Fruit fly (Drosophila melanogaster) whole organism, pupa: ENCODE data around the gene CG43394.

ENCODE experiments used
- CG10348 ChIP-seq: fragments of 200-800 bp; sonication (Bioruptor generic); IDR thresholded peaks from 2 replicates; pipeline ENCODE4 v1.3.6; 2022; ENCODE audit warnings: missing biosample characterization, missing genetic modification characterization
- CG14655 ChIP-seq: fragments of 200-800 bp; sonication (Bioruptor generic); optimal IDR thresholded peaks from 3 replicates; lab custom pipeline; 2017; ENCODE audit warnings: mild to moderate bottlenecking, missing biosample characterization, missing genetic modification reagents, missing genetic modification characterization
- CG15710 ChIP-seq: fragments of 200-800 bp; sonication (Bioruptor generic); optimal IDR thresholded peaks from 2 replicates; lab custom pipeline; 2018; ENCODE audit warnings: missing biosample characterization, mild to moderate bottlenecking, missing genetic modification characterization, moderate library complexity
- CG32121 ChIP-seq: fragments of 200-800 bp; sonication (Bioruptor generic); IDR thresholded peaks from 2 replicates; pipeline ENCODE4 v1.3.6; 2022; ENCODE audit warnings: missing biosample characterization, missing genetic modification characterization
- CG34367 ChIP-seq: fragments of 200-800 bp; sonication (Bioruptor generic); optimal IDR thresholded peaks from 2 replicates; lab custom pipeline; 2018; ENCODE audit warnings: missing biosample characterization, mild to moderate bottlenecking, missing genetic modification characterization
- CG8159 ChIP-seq: fragments of 200-800 bp; sonication (Bioruptor generic); optimal IDR thresholded peaks from 3 replicates; lab custom pipeline; 2018; ENCODE audit warnings: missing biosample characterization, mild to moderate bottlenecking, missing genetic modification characterization, moderate library complexity
- CG9948 ChIP-seq: fragments of 200-800 bp; sonication (Bioruptor generic); optimal IDR thresholded peaks from 2 replicates; lab custom pipeline; 2018; ENCODE audit warnings: missing biosample characterization, mild to moderate bottlenecking, missing genetic modification characterization, moderate library complexity
- Ets98B ChIP-seq: fragments of 200-800 bp; sonication (Bioruptor generic); IDR thresholded peaks from 2 replicates; pipeline ENCODE4 v1.3.6; 2022; ENCODE audit warnings: missing biosample characterization, missing genetic modification characterization
- Pif1A ChIP-seq: fragments of 200-800 bp; sonication (Bioruptor generic); optimal IDR thresholded peaks from 3 replicates; lab custom pipeline; 2016; ENCODE audit warnings: missing biosample characterization, missing genetic modification characterization
- Snoo ChIP-seq: fragments of 200-800 bp; sonication (Bioruptor generic); optimal IDR thresholded peaks from 3 replicates; lab custom pipeline; 2017; ENCODE audit warnings: missing biosample characterization, mild to moderate bottlenecking, missing genetic modification characterization, inconsistent platforms
- gl ChIP-seq: fragments of 200-800 bp; sonication (Bioruptor generic); optimal IDR thresholded peaks from 2 replicates; lab custom pipeline; 2018; ENCODE audit warnings: missing biosample characterization, mild to moderate bottlenecking, missing genetic modification characterization

- TF ChIP-seq CG34367 (tag; lab: Kevin White, UChicago) (no peak), CG9948 (no peak), CG10348 (GFP tag; lab: Robert Waterston, UW) (no peak), Pif1A (GFP tag; lab: Kevin White, UChicago) (no peak), CG8159 (tag; lab: Kevin White, UChicago) (no peak), Ets98B (no peak), CG32121 (GFP tag; lab: Robert Waterston, UW) (no peak), CG15710 (tag; lab: Kevin White, UChicago) (no peak), gl (tag; lab: Kevin White, UChicago) (no peak), Snoo (tag; lab: Kevin White, UChicago) (no peak), CG14655 (GFP tag; lab: Kevin White, UChicago) (no peak)
Observed at dm6 chr2L:8196757-8197530, 51.4 kb downstream of the CG43394 start, which contains the start of the genes CG8475 and CG8460.
